Worm (Caenorhabditis elegans): Measurements from ENCODE around the gene T11F9.14.

- no peak for TF ChIP-seq nhr-90 (tag; optimal IDR thresholded peaks at IDR 0.05)
- TF ChIP-seq F49E8.2 (tag; optimal IDR thresholded peaks at IDR 0.05; ENCODE audit: insufficient read depth), result no peak
- no peak for TF ChIP-seq rcor-1 (GFP tag; IDR thresholded peaks at IDR 0.05)
- no peak for TF ChIP-seq ztf-6 (GFP tag; IDR thresholded peaks at IDR 0.05)
- TF ChIP-seq lin-35 (GFP tag; optimal IDR thresholded peaks at IDR 0.05), result no peak
- TF ChIP-seq F57C9.4 (tag; optimal IDR thresholded peaks at IDR 0.05), result no peak
Measured at ce11 chrV:11449404-11449803, 31.2 kb downstream of the T11F9.14 start.
